Worm (Caenorhabditis elegans) whole organism, young adult: Measurements from ENCODE around the gene srlf-12.

Experiments
- B0035.1 ChIP-seq: sonication (generic microtip); optimal IDR thresholded peaks from 2 replicates; lab custom pipeline; 2016; ENCODE audit warnings: missing genetic modification characterization, mild to moderate bottlenecking, missing compliant biosample characterization, missing genotype, missing genetic modification reagents
- C06A6.2 ChIP-seq: fragments of 200-800 bp; sonication (Bioruptor generic); conservative IDR thresholded peaks from 2 replicates; pipeline ENCODE4 v1.3.6; 2022; ENCODE audit warnings: missing genetic modification characterization, missing compliant biosample characterization
- F10E7.11 ChIP-seq: sonication (generic microtip); optimal IDR thresholded peaks from 2 replicates; lab custom pipeline; 2017; ENCODE audit warnings: mild to moderate bottlenecking, missing genetic modification characterization, moderate library complexity, missing compliant biosample characterization
- F33H1.4 ChIP-seq: fragments of 200-800 bp; sonication (Bioruptor generic); IDR thresholded peaks from 2 replicates; pipeline ENCODE4 v1.3.6; 2022; ENCODE audit warnings: missing genetic modification reagents, missing genetic modification characterization, missing compliant biosample characterization
- K12H6.12 ChIP-seq: fragments of 200-800 bp; sonication (Bioruptor generic); optimal IDR thresholded peaks from 2 replicates; lab custom pipeline; 2018; ENCODE audit warnings: mild to moderate bottlenecking, missing genetic modification characterization, missing compliant biosample characterization
- Y53F4B.3 ChIP-seq: fragments of 200-800 bp; sonication (Bioruptor generic); IDR thresholded peaks from 2 replicates; pipeline ENCODE4 v1.3.6; 2022; ENCODE audit warnings: missing genetic modification reagents, missing genetic modification characterization, missing compliant biosample characterization
- Y53G8AR.9 ChIP-seq: fragments of 200-800 bp; sonication (Bioruptor generic); conservative IDR thresholded peaks from 2 replicates; pipeline ENCODE4 v1.3.6; 2022; ENCODE audit warnings: missing genetic modification reagents, missing genetic modification characterization, missing compliant biosample characterization
- Y67H2A.10 ChIP-seq: fragments of 200-800 bp; sonication (Bioruptor generic); conservative IDR thresholded peaks from 2 replicates; pipeline ENCODE4 v1.3.6; 2022; ENCODE audit warnings: missing genetic modification reagents, missing genetic modification characterization, missing compliant biosample characterization
- Y95B8A.8 ChIP-seq: fragments of 200-800 bp; sonication (Bioruptor generic); IDR thresholded peaks from 2 replicates; pipeline ENCODE4 v1.3.6; 2022; ENCODE audit warnings: missing genetic modification reagents, missing genetic modification characterization, missing compliant biosample characterization
- ama-1 ChIP-seq, 3 experiments: fragments of 150-350 bp in 1 of 3; sonication (generic microtip) in 2 of 3; optimal IDR thresholded peaks; 2 replicates each; lab custom pipeline; 2014 to 2018; ENCODE audit warnings: missing biosample characterization in 2 of 3, missing genetic modification characterization in 2 of 3, missing genetic modification reagents in 2 of 3
- atf-7 ChIP-seq: sonication (generic microtip); optimal IDR thresholded peaks from 2 replicates; lab custom pipeline; 2017; ENCODE audit warnings: mild to moderate bottlenecking, missing genetic modification characterization, missing compliant biosample characterization
- athp-1 ChIP-seq: sonication (generic microtip); optimal IDR thresholded peaks from 2 replicates; lab custom pipeline; 2017; ENCODE audit warnings: mild to moderate bottlenecking, missing genetic modification characterization, missing compliant biosample characterization
- attf-5 ChIP-seq: fragments of 200-800 bp; sonication (Bioruptor generic); optimal IDR thresholded peaks from 2 replicates; lab custom pipeline; 2018; ENCODE audit warnings: mild to moderate bottlenecking, missing genetic modification characterization, missing compliant biosample characterization
- attf-6 ChIP-seq: fragments of 200-800 bp; sonication (Bioruptor generic); IDR thresholded peaks from 2 replicates; pipeline ENCODE4 v1.3.6; 2022; ENCODE audit warnings: missing genetic modification reagents, missing genetic modification characterization, missing compliant biosample characterization
- bed-2 ChIP-seq: fragments of 200-800 bp; sonication (Bioruptor generic); IDR thresholded peaks from 2 replicates; pipeline ENCODE4 v1.3.6; 2022; ENCODE audit warnings: missing genetic modification reagents, missing genetic modification characterization, missing compliant biosample characterization
- cebp-1 ChIP-seq, 2 experiments: fragments of 200-800 bp in 1 of 2; sonication (Bioruptor generic) in 1 of 2; sonication (generic microtip) in 1 of 2; IDR thresholded peaks in 1 of 2; optimal IDR thresholded peaks in 1 of 2; 2 replicates each; pipeline versions ENCODE4 v1.3.6 to Lab custom; 2017 to 2022; ENCODE audit warnings: missing compliant biosample characterization in 2 of 2, missing genetic modification characterization in 2 of 2, mild to moderate bottlenecking in 1 of 2, missing genetic modification reagents in 1 of 2, moderate library complexity in 1 of 2
- ceh-100 ChIP-seq: fragments of 200-800 bp; sonication (Bioruptor generic); IDR thresholded peaks from 2 replicates; pipeline ENCODE4 v1.3.6; 2022; ENCODE audit warnings: missing genetic modification reagents, missing genetic modification characterization, missing compliant biosample characterization
- ceh-40 ChIP-seq: fragments of 200-800 bp; sonication (Bioruptor generic); IDR thresholded peaks from 2 replicates; pipeline ENCODE4 v1.3.6; 2022; ENCODE audit warnings: missing genetic modification characterization, missing compliant biosample characterization
- dox-1 ChIP-seq: fragments of 200-800 bp; sonication (Bioruptor generic); IDR thresholded peaks from 2 replicates; pipeline ENCODE4 v1.3.6; 2022; ENCODE audit warnings: missing genetic modification reagents, missing genetic modification characterization, missing compliant biosample characterization
- dpl-1 ChIP-seq: fragments of 150-350 bp; optimal IDR thresholded peaks from 2 replicates; lab custom pipeline; 2014; ENCODE audit warnings: missing biosample characterization, missing genetic modification reagents, missing genetic modification characterization
- efl-1 ChIP-seq: fragments of 150-350 bp; optimal IDR thresholded peaks from 2 replicates; lab custom pipeline; 2014; ENCODE audit warnings: missing biosample characterization, missing genetic modification reagents, missing genetic modification characterization
- ekl-4 ChIP-seq: fragments of 200-800 bp; sonication (Bioruptor generic); IDR thresholded peaks from 2 replicates; pipeline ENCODE4 v1.3.6; 2022; ENCODE audit warnings: missing genetic modification reagents, missing genetic modification characterization, missing compliant biosample characterization
- ets-4 ChIP-seq: fragments of 200-800 bp; sonication (Bioruptor generic); optimal IDR thresholded peaks from 2 replicates; lab custom pipeline; 2018; ENCODE audit warnings: mild to moderate bottlenecking, missing genetic modification characterization, missing compliant biosample characterization
- hlh-12 ChIP-seq: sonication (generic microtip); optimal IDR thresholded peaks from 2 replicates; lab custom pipeline; 2016; ENCODE audit warnings: missing genetic modification characterization, missing compliant biosample characterization
- hrde-1 ChIP-seq: sonication (generic microtip); optimal IDR thresholded peaks from 2 replicates; lab custom pipeline; 2016; ENCODE audit warnings: missing genetic modification characterization, mild to moderate bottlenecking, missing compliant biosample characterization, moderate library complexity, missing genotype, missing genetic modification reagents, borderline replicate concordance
- let-526 ChIP-seq: fragments of 200-800 bp; sonication (Bioruptor generic); IDR thresholded peaks from 2 replicates; pipeline ENCODE4 v1.3.6; 2022; ENCODE audit warnings: missing genetic modification reagents, missing genetic modification characterization, missing compliant biosample characterization
- lin-26 ChIP-seq: fragments of 200-800 bp; sonication (Bioruptor generic); IDR thresholded peaks from 2 replicates; pipeline ENCODE4 v1.3.6; 2022; ENCODE audit warnings: missing genetic modification reagents, missing genetic modification characterization, missing compliant biosample characterization
- madf-8 ChIP-seq: fragments of 200-800 bp; sonication (Bioruptor generic); conservative IDR thresholded peaks from 2 replicates; pipeline ENCODE4 v1.3.6; 2022; ENCODE audit warnings: missing genetic modification reagents, missing genetic modification characterization, missing compliant biosample characterization
- mcd-1 ChIP-seq: fragments of 200-800 bp; sonication (Bioruptor generic); IDR thresholded peaks from 2 replicates; pipeline ENCODE4 v1.3.6; 2022; ENCODE audit warnings: missing genetic modification reagents, missing genetic modification characterization, missing compliant biosample characterization
- mes-4 ChIP-seq: sonication (generic microtip); optimal IDR thresholded peaks from 2 replicates; lab custom pipeline; 2016; ENCODE audit warnings: missing genotype, missing genetic modification characterization, missing compliant biosample characterization
- nfya-1 ChIP-seq: sonication (generic microtip); optimal IDR thresholded peaks from 2 replicates; lab custom pipeline; 2017; ENCODE audit warnings: antibody characterized with exemption, missing compliant biosample characterization, missing genetic modification characterization, borderline replicate concordance; ENCODE audit not compliant: insufficient read depth
- nhr-27 ChIP-seq: fragments of 200-800 bp; sonication (Bioruptor generic); optimal IDR thresholded peaks from 2 replicates; lab custom pipeline; 2018; ENCODE audit warnings: mild to moderate bottlenecking, missing genetic modification characterization, moderate library complexity, missing compliant biosample characterization
- pbrm-1 ChIP-seq: fragments of 200-800 bp; sonication (Bioruptor generic); IDR thresholded peaks from 2 replicates; pipeline ENCODE4 v1.3.6; 2022; ENCODE audit warnings: missing genetic modification reagents, missing genetic modification characterization, missing compliant biosample characterization
- sdz-38 ChIP-seq: sonication (generic microtip); optimal IDR thresholded peaks from 2 replicates; lab custom pipeline; 2016; ENCODE audit warnings: missing genotype, missing genetic modification characterization, missing compliant biosample characterization
- sea-2 ChIP-seq: fragments of 200-800 bp; sonication (Bioruptor generic); IDR thresholded peaks from 2 replicates; pipeline ENCODE4 v1.3.6; 2022; ENCODE audit warnings: missing genetic modification characterization, missing compliant biosample characterization
- snpc-1.1 ChIP-seq: sonication (generic microtip); optimal IDR thresholded peaks from 2 replicates; lab custom pipeline; 2017; ENCODE audit warnings: missing genetic modification characterization, mild to moderate bottlenecking, missing compliant biosample characterization, antibody characterized with exemption, moderate library complexity, missing genotype, missing genetic modification reagents; ENCODE audit not compliant: insufficient read depth
- snpc-1.3 ChIP-seq: sonication (generic microtip); optimal IDR thresholded peaks from 2 replicates; lab custom pipeline; 2017; ENCODE audit warnings: missing genetic modification characterization, mild to moderate bottlenecking, missing compliant biosample characterization, antibody characterized with exemption, moderate library complexity, missing genotype, missing genetic modification reagents; ENCODE audit not compliant: insufficient read depth
- snpc-3.4 ChIP-seq: sonication (generic microtip); optimal IDR thresholded peaks from 2 replicates; lab custom pipeline; 2017; ENCODE audit warnings: missing genetic modification characterization, mild to moderate bottlenecking, missing compliant biosample characterization, antibody characterized with exemption, moderate library complexity, missing genotype, missing genetic modification reagents
- tbx-9 ChIP-seq: sonication (generic microtip); optimal IDR thresholded peaks from 2 replicates; lab custom pipeline; 2016; ENCODE audit warnings: borderline replicate concordance, missing genetic modification characterization, inconsistent platforms, missing compliant biosample characterization
- unc-62 ChIP-seq: fragments of 150-350 bp; optimal IDR thresholded peaks from 2 replicates; lab custom pipeline; 2014; ENCODE audit warnings: missing biosample characterization, missing genetic modification reagents, missing genetic modification characterization
- zfh-2 ChIP-seq: fragments of 200-800 bp; sonication (Bioruptor generic); conservative IDR thresholded peaks from 2 replicates; pipeline ENCODE4 v1.3.6; 2022; ENCODE audit warnings: missing genetic modification reagents, missing genetic modification characterization, missing compliant biosample characterization
- ztf-22 ChIP-seq: fragments of 200-800 bp; sonication (Bioruptor generic); optimal IDR thresholded peaks from 2 replicates; lab custom pipeline; 2018; ENCODE audit warnings: mild to moderate bottlenecking, missing genetic modification characterization, moderate library complexity, missing compliant biosample characterization
- ztf-28 ChIP-seq: fragments of 200-800 bp; sonication (Bioruptor generic); IDR thresholded peaks from 2 replicates; pipeline ENCODE4 v1.3.6; 2022; ENCODE audit warnings: missing genetic modification reagents, missing genetic modification characterization, missing compliant biosample characterization
- ztf-6 ChIP-seq: fragments of 200-800 bp; sonication (Bioruptor generic); IDR thresholded peaks from 2 replicates; pipeline ENCODE4 v1.3.6; 2022; ENCODE audit warnings: missing genetic modification reagents, missing genetic modification characterization, missing compliant biosample characterization

srlf-12 gene

DNA sequence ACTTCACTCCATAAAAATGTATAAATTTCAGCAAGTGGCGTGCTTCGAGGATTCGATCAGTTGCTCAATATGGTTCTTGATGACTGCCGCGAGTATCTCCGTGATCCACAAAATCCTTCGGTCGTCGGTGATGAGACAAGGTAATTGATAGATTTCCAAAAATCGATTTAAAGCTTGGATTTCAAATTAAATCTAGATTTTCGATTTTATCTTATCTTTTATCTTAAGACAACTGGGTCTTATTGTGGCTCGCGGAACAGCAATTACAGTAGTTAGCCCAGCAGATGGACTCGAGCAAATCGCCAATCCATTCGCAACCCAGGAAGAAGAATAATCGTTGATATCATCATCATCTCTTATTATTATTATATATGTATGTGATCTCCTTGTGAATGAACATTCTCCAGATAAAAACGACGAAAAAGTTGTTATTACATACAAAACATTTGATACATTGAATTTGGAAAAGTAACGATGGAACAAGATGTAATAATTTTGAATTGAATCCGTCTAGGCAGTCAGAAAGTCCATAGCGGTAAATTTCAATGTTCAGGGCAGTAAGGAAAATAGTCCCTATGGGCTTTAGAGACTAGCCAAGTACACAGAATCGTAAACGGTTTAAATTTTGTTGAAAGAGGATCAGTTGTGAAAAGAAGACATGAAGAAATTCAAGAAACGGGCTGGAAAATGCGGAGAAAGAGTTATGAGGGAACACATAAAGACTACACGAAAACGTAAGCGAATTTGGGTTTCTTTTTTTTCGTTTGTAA is 42.1 kb upstream of the srlf-12 start (continued):
- no peak for TF ChIP-seq snpc-3.4 (tag; lab: Kevin White, UChicago)
- peak; percentile 70 for TF ChIP-seq atf-7 (tag; lab: Kevin White, UChicago)
- TF ChIP-seq ztf-6 = no peak
- 0 out of 2 replicates have a peak, but pooled peaks have one; percentile 40 for TF ChIP-seq C06A6.2 (GFP tag; lab: Robert Waterston, UW)
- no peak for TF ChIP-seq snpc-1.3
- no peak for TF ChIP-seq ceh-40 (GFP tag; lab: Robert Waterston, UW)
- no peak for TF ChIP-seq sdz-38 (tag; lab: Kevin White, UChicago)
- TF ChIP-seq zfh-2 (GFP tag; lab: Robert Waterston, UW) = no peak
- TF ChIP-seq unc-62 (GFP tag; lab: Kevin White, UChicago) = no peak
- no peak for TF ChIP-seq attf-6 (GFP tag; lab: Robert Waterston, UW)
- no peak for TF ChIP-seq F33H1.4 (GFP tag; lab: Robert Waterston, UW)
- no peak for TF ChIP-seq nfya-1 (tag; lab: Kevin White, UChicago)
- no peak for TF ChIP-seq sea-2 (GFP tag; lab: Robert Waterston, UW)
- TF ChIP-seq mes-4 = no peak
- no peak for TF ChIP-seq madf-8 (GFP tag; lab: Robert Waterston, UW)
- peak; percentile 32 for TF ChIP-seq attf-5 (GFP tag; lab: Kevin White, UChicago)
- no peak for TF ChIP-seq nhr-27 (tag; lab: Kevin White, UChicago)
- peak; percentile 14 for TF ChIP-seq ets-4 (GFP tag; lab: Kevin White, UChicago)
- peak; percentile 21; the same call in 1 of the 2 replicates for TF ChIP-seq dox-1
- TF ChIP-seq dpl-1 (GFP tag; lab: Kevin White, UChicago) = no peak
- no peak for TF ChIP-seq hlh-12 (tag; lab: Kevin White, UChicago)
- TF ChIP-seq ztf-22 (GFP tag; lab: Kevin White, UChicago) = no peak
- peak; percentile 49 for TF ChIP-seq hrde-1 (tag; lab: Kevin White, UChicago)
- TF ChIP-seq ztf-28 (GFP tag; lab: Robert Waterston, UW) = no peak
- peak; percentile 33 for TF ChIP-seq B0035.1
- peak; percentile 91 for TF ChIP-seq Y53G8AR.9 (GFP tag; lab: Robert Waterston, UW)
- TF ChIP-seq ekl-4 (GFP tag; lab: Robert Waterston, UW) = peak; percentile 46; the same call in 1 of the 2 replicates
- peak; percentile 61 for TF ChIP-seq K12H6.12
- TF ChIP-seq snpc-1.1 (tag; lab: Kevin White, UChicago) = no peak
- 0 out of 2 replicates have a peak, but pooled peaks have one; percentile 7 for TF ChIP-seq cebp-1 (GFP tag; IDR thresholded peaks at IDR 0.05; lab: Robert Waterston, UW)
- peak; percentile 82 for TF ChIP-seq cebp-1 (tag; optimal IDR thresholded peaks at IDR 0.05; lab: Kevin White, UChicago)
- no peak for TF ChIP-seq efl-1 (GFP tag; lab: Kevin White, UChicago)
- TF ChIP-seq F10E7.11 = peak; percentile 32

DNA sequence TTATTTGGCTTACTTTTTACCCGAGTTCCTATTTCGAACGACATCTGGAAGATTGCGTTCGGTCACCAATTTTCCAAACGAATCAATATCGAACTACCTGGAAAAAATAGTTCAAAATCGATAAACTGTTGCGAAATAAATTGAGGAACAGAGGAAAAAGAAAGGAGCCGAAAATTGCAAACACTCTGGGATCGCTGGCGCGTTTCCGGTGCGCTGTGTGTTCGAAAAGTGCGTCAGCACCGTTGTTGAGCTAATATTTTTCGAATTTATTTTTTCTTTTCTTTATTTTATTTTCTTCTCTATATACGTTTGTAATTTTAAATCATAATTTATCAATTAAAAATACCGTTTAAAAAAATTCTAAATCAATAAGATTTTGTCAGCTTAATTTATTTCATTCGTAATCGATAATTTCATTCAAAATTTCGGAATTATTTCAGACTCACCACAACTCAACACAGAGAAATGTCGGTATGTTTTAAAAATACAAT is 41.2 kb upstream of the srlf-12 start, which contains the start of the genes dnc-1 and lsm-7:
TSS of gene dnc-1 (minus strand) at position 142 of the 491 bp plus-strand sequence.
TSS of gene lsm-7 (plus strand) at position 441 of the 491 bp plus-strand sequence.
- TF ChIP-seq mcd-1 (GFP tag; lab: Robert Waterston, UW) (peak; percentile 65), efl-1 (GFP tag; lab: Kevin White, UChicago) (no peak), ceh-100 (GFP tag; lab: Robert Waterston, UW) (no peak), pbrm-1 (GFP tag; lab: Robert Waterston, UW) (peak; percentile 64; the same call in 1 of the 2 replicates), mes-4 (no peak), tbx-9 (tag; lab: Kevin White, UChicago) (no peak), cebp-1 (GFP tag; IDR thresholded peaks at IDR 0.05; lab: Robert Waterston, UW) (peak; percentile 93), cebp-1 (tag; optimal IDR thresholded peaks at IDR 0.05; lab: Kevin White, UChicago) (peak; percentile 99), bed-2 (GFP tag; lab: Robert Waterston, UW) (no peak), Y67H2A.10 (GFP tag; lab: Robert Waterston, UW) (0 out of 2 replicates have a peak, but pooled peaks have one; percentile 34), Y53F4B.3 (GFP tag; lab: Robert Waterston, UW) (no peak), lin-26 (GFP tag; lab: Robert Waterston, UW) (peak; percentile 59; the same call in 1 of the 2 replicates), Y95B8A.8 (GFP tag; lab: Robert Waterston, UW) (no peak), ets-4 (GFP tag; lab: Kevin White, UChicago) (no peak), ama-1 (optimal IDR thresholded peaks at IDR 0.05; lab: Kevin White, UChicago) (no peak), ama-1 (GFP tag; optimal IDR thresholded peaks at IDR 0.05; lab: Kevin White, UChicago) (peak in 1 of 2 experiments; percentile 22), ceh-40 (GFP tag; lab: Robert Waterston, UW) (no peak), let-526 (GFP tag; lab: Robert Waterston, UW) (no peak), athp-1 (tag; lab: Kevin White, UChicago) (peak; percentile 18)
